Fruit fly (Drosophila melanogaster) whole organism: ENCODE results near the gene CG17672.

Experiments used
- CG8478 ChIP-seq: fragments of >200 bp; optimal IDR thresholded peaks from 2 replicates; lab custom pipeline; 2018; ENCODE audit warnings: inconsistent platforms
- Dll ChIP-seq: fragments of >200 bp; optimal IDR thresholded peaks from 2 replicates; lab custom pipeline; 2017
- EcR ChIP-seq, 2 experiments: fragments of >200 bp; optimal IDR thresholded peaks; 2 replicates each; lab custom pipeline; 2017; ENCODE audit warnings: missing biosample characterization in 2 of 2, missing genetic modification characterization in 2 of 2, missing genetic modification reagents in 2 of 2
- pan ChIP-seq: fragments of >200 bp; optimal IDR thresholded peaks from 2 replicates; lab custom pipeline; 2017
- psq ChIP-seq: fragments of >200 bp; optimal IDR thresholded peaks from 2 replicates; lab custom pipeline; 2017
- usp ChIP-seq: fragments of >200 bp; optimal IDR thresholded peaks from 2 replicates; lab custom pipeline; 2017; ENCODE audit warnings: missing biosample characterization, missing genetic modification characterization, mixed read lengths

Gene CG17672

DNA sequence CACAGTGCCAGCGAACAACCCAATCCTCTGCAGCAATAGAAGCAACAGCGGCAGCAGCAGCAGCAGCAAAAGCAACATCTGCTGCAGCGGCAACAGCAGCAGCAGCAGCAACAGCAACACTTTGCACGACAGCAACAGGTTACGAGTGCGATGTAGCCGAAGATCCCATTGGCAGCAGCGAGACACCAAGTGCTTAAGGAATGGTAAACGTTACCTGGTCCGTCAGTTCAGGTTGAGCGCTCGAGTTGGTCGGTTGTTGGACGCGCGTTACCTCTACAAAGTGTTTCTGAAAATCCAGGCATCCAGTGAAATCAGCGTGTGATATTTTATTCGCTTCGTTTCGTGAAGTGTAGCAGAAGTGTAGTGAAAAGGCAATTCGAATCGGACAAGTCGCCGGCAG, at the start of gene CG17672:
TSS of gene CG17672 (plus strand) at position 223 of the 400 bp plus-strand sequence.
- TF ChIP-seq Dll (lab: Kevin White, UChicago) = no peak
- TF ChIP-seq EcR (GFP tag; optimal IDR thresholded peaks at IDR 0.05; lab: Kevin White, UChicago) = no peak
- no peak for TF ChIP-seq psq (lab: Kevin White, UChicago)
- no peak for TF ChIP-seq pan (lab: Kevin White, UChicago)
- TF ChIP-seq CG8478 = no peak
- TF ChIP-seq usp (GFP tag; lab: Kevin White, UChicago) = no peak

DNA sequence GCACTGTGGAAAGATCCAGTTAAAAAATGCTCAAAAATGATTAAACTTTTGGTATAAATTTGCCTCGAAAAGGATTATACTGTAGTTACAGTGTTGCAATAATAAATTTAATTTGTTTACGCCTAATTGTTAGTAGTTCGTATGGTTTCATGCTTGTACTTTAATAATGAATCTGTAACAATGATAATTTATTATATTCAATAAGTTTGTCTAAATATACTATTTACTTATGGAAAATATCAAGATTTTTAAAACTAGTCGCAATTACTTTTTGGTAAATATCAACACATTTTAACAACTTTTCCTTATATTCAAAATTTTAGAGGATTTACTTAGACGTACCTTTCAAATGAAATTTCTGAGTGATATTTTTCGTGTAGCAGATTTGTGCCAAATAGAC, 33.9 kb upstream of the CG17672 start, which contains the start of gene CG11262:
TSS of gene CG11262 (plus strand) at position 301 of the 400 bp plus-strand sequence.
- TF ChIP-seq Dll (lab: Kevin White, UChicago) (no peak), psq (lab: Kevin White, UChicago) (no peak), usp (GFP tag; lab: Kevin White, UChicago) (no peak), CG8478 (no peak), EcR (GFP tag; optimal IDR thresholded peaks at IDR 0.05; lab: Kevin White, UChicago) (no peak), pan (lab: Kevin White, UChicago) (no peak)

DNA sequence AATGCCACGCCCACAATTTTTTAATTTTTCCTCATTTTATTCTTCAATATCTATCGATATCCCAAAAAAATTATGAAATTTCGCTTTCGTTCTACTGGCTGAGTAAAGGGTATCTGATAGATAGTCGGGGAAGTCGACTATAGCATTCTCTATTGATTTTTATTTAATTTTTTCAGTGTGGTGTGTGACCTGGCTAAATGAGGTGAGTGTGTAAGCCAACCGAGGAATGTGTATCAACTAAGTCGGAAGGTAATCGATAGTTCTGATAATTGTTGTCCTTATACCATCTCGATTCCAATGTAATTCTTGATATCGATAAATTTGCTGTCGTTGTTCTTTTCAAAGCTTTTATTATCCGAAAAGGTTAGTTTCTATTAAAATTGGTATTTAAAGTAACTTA, 22.3 kb upstream of the CG17672 start, which contains the start of gene CG11263:
TSS of gene CG11263 (plus strand) at position 328 of the 400 bp plus-strand sequence.
- TF ChIP-seq psq (lab: Kevin White, UChicago) (no peak), usp (GFP tag; lab: Kevin White, UChicago) (no peak), Dll (lab: Kevin White, UChicago) (no peak)

DNA sequence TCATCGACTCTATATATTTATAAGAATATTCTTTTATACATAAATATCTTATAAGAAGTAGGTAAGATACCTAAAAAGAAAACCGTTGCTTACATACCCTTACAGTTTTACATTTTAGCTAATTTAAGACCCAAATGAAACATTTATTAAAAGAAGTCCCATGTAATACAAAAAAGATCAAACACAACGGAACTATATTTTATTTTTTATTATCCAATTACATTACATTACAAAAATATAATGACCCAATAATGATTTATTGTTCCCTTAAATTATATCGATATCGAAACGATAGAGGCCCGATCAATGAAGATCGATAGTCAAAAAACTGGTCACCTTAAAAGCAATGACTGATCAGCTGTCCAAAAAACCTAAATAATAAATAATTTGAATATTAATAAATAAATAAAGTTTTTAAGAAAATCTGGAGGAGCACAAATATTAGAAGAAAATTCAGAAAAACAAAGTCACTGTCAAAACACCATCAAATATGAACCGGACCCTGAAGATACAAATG, 20.8 kb upstream of the CG17672 start:
- TF ChIP-seq Dll (lab: Kevin White, UChicago) = no peak

DNA sequence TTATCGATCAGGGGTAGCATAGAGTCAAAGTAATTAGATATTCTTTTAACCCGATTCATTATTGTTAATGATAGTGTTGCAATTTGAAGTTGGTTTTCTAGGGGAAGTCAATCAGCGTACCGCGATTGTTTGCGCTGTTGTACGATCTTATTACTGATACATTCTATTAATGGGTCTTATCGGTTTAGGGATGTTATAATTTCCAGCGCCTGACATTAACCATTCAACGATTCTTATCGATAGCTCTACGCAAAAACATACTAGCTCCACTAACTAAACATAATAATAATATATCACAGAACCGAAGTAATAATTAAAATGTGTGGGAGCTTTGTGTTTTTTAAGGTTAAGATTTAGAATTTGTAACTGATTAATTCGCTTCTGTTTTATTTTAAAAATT, 17.3 kb upstream of the CG17672 start, which contains the start of gene Cul6:
TSS of gene Cul6 (minus strand) at position 175 of the 400 bp plus-strand sequence.
- no peak for TF ChIP-seq usp (GFP tag; lab: Kevin White, UChicago)
- TF ChIP-seq CG8478 = no peak
- no peak for TF ChIP-seq EcR (GFP tag; optimal IDR thresholded peaks at IDR 0.05; lab: Kevin White, UChicago)
- no peak for TF ChIP-seq psq (lab: Kevin White, UChicago)
- no peak for TF ChIP-seq Dll (lab: Kevin White, UChicago)
- TF ChIP-seq pan (lab: Kevin White, UChicago) = no peak

DNA sequence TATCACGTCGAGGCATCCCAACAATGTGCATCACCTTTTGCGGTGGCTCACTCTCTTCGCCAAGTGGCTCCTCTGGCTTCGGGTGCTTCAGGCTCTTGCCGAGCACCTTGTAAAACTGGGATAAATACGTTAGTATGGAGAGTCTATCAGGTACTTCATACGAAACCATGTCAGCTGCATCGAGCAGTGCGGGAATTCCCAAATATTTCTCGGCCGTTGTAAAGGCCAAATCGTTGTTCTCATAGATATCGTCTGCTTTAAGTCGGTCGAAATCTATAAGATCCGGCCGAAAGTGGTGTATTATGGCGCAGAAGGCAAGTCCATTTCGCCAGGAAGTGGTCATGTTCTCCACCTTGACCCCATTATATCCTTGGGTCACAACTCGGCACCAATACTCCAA, 14.1 kb upstream of the CG17672 start:
- TF ChIP-seq psq (lab: Kevin White, UChicago) (no peak), Dll (lab: Kevin White, UChicago) (no peak), CG8478 (no peak), usp (GFP tag; lab: Kevin White, UChicago) (no peak), EcR (GFP tag; optimal IDR thresholded peaks at IDR 0.05; lab: Kevin White, UChicago) (no peak), pan (lab: Kevin White, UChicago) (no peak)

DNA sequence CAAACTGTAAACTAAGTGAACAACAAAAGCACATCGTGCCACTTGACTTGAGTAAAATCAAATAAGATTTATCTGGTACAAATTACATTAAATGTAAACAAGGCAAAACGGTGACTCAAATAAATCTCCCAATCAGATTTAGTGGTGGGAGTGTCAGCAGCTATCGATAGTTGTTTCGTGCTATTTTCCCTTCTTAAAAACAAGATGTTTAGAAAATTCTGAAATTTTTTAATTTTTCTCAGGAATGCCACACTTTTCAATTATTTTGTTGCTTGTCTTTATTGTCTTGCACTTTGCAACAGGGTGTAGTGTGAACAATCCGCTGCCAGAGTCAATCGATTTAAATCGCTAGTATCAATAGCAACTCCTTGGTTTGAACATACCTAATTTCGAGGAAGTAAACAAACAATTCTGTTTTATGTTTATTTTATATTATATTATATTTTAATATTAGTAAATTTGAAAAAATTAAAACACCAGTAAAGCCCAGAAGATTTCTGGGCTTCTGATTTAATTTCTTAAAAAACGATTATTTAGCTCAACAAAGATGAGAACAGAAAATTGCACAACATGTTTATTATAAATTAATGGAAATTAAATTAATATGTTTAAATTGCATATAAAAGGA, 13.5 kb upstream of the CG17672 start, which contains the start of gene MICAL-like:
TSS of gene MICAL-like (minus strand) at position 138 of the 628 bp plus-strand sequence.
- TF ChIP-seq EcR (GFP tag; optimal IDR thresholded peaks at IDR 0.05; lab: Kevin White, UChicago) (no peak), CG8478 (no peak), Dll (lab: Kevin White, UChicago) (no peak), pan (lab: Kevin White, UChicago) (no peak), psq (lab: Kevin White, UChicago) (no peak), usp (GFP tag; lab: Kevin White, UChicago) (no peak)

DNA sequence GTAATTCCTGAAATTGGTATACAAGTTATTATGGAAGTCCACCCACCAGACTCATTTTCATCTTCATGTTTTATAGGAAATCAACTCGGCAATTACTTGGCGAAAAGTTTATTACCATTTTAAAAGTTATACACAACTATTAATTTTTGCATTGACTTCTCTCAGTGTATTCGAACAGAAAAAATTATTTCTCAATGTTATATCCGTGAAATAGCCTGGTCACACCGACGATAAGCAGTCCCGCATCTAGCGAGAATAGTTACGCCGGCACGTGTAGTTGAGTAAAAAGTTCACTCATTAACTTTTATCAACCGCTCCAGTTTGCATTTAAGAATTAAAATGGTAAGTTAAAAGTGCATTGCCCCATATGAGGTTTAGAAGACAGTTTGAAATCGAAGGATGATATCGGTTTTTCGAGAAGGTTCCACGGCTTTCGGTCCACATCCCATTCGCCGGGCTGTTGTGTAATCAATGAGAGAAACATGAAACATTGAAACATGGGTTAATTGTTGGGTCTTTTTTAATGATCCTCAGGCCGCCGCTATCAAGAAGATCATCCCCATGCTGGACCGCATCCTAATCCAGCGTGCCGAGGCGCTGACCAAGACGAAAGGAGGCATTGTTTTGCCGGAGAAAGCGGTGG, 12.8 kb upstream of the CG17672 start, which contains the start of gene CG11267:
TSS of gene CG11267 (plus strand) at position 228 of the 643 bp plus-strand sequence.
- TF ChIP-seq Dll (lab: Kevin White, UChicago) = no peak
- TF ChIP-seq CG8478 = no peak
- TF ChIP-seq EcR (GFP tag; optimal IDR thresholded peaks at IDR 0.05; lab: Kevin White, UChicago) = no peak
- no peak for TF ChIP-seq usp (GFP tag; lab: Kevin White, UChicago)
- no peak for TF ChIP-seq pan (lab: Kevin White, UChicago)
- no peak for TF ChIP-seq psq (lab: Kevin White, UChicago)

DNA sequence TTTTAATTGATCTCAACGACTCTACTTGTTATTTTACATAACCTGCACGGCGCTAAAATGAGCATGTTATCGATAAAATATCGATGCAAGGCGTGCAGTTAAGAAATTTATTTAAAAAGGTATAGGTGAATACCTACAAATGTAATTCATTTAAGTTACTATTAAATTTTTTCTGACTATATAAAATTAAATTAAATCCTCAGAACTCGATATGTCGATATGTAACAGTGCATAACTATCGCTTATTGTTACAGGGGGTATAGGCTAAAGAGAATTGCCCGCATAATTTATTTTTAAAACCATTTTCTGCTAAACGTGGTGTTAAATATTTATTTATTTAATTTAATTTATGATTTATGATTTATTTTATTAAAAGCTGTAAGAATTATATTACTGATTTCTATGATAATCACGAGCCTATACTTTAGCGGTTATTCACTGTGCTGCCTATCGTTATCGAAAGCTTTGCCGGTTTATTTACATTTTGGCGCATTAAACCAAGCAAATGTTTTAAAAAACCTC, 10.9 kb upstream of the CG17672 start, which contains the start of the genes mRpL20 and Icmt:
TSS of gene mRpL20 (minus strand) at position 65 of the 522 bp plus-strand sequence.
TSS of gene Icmt (plus strand) at position 464 of the 522 bp plus-strand sequence.
- TF ChIP-seq pan (lab: Kevin White, UChicago) (no peak), usp (GFP tag; lab: Kevin White, UChicago) (no peak), CG8478 (no peak), Dll (lab: Kevin White, UChicago) (no peak), EcR (GFP tag; optimal IDR thresholded peaks at IDR 0.05; lab: Kevin White, UChicago) (no peak), psq (lab: Kevin White, UChicago) (no peak)

DNA sequence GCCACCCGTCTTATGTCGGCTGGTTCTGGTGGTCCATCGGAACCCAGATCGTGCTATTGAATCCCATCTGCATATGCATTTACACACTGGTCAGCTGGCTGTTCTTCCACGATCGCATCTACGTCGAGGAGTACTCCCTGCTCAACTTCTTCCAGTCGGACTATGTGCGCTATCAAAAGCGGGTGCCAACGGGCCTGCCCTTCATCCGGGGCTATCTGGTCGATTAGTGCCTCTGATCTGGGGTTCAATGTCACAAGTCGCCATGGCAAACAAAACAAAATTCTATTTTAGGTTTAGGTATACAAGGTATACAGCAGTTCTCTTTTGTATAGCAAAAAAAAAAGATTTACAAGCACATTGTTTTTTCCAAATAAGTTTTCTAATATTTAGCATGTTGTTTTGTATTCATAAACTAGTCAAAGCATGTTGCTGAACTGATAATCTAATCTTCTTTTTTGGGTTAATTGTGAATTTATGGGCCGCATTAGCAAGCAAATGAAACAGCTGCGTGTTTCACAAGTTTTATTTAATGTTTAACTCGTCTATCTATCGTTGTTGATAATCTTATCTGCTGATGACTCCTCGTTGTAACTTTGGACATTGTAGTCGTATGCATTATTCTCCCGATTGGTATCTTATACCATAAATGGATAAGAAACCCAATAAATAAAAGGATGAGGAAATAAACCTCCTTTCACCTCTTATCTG, 9.4 kb upstream of the CG17672 start:
- TF ChIP-seq usp (GFP tag; lab: Kevin White, UChicago) (no peak), EcR (GFP tag; optimal IDR thresholded peaks at IDR 0.05; lab: Kevin White, UChicago) (no peak), Dll (lab: Kevin White, UChicago) (no peak), CG8478 (no peak), psq (lab: Kevin White, UChicago) (no peak), pan (lab: Kevin White, UChicago) (no peak)

DNA sequence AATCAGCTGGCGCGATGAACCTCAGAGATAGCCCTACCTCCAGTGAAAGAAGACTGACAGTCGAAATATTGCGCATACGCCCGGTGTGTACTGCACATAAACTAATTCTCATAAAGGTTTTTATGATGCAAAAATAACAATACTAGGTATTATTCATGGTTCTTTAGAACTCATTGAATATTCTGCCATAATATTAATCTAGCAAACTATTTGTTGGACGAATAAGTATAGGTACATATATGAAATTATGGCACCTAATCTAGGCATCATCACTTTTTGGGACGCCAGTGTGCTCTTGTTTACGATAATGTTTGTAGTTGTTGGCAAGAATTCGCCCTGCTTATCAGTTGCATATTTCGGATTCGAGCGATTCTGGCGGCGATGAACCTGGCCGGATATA, 7.0 kb upstream of the CG17672 start:
- no peak for TF ChIP-seq psq (lab: Kevin White, UChicago)
- no peak for TF ChIP-seq usp (GFP tag; lab: Kevin White, UChicago)
- TF ChIP-seq pan (lab: Kevin White, UChicago) = no peak
- TF ChIP-seq CG8478 = no peak
- TF ChIP-seq Dll (lab: Kevin White, UChicago) = no peak
- TF ChIP-seq EcR (GFP tag; optimal IDR thresholded peaks at IDR 0.05; lab: Kevin White, UChicago) = no peak
